Worm (Caenorhabditis elegans) whole organism, L1 larva: Measurements from ENCODE around the gene F36F12.3.

Experiments used
- C34B4.2 ChIP-seq: sonication (generic microtip); optimal IDR thresholded peaks from 2 replicates; lab custom pipeline; 2017; ENCODE audit warnings: mild to moderate bottlenecking, missing genetic modification characterization, missing compliant biosample characterization
- aly-2 ChIP-seq: fragments of 150-350 bp; optimal IDR thresholded peaks from 2 replicates; lab custom pipeline; 2014; ENCODE audit warnings: missing biosample characterization, missing genetic modification characterization
- ama-1 ChIP-seq: fragments of 150-350 bp; optimal IDR thresholded peaks from 2 replicates; lab custom pipeline; 2014
- blmp-1 ChIP-seq: fragments of 150-350 bp; optimal IDR thresholded peaks from 2 replicates; lab custom pipeline; 2014; ENCODE audit warnings: missing biosample characterization, missing genetic modification characterization
- ceh-82 ChIP-seq, 3 experiments: fragments of 150-350 bp in 1 of 3; sonication (generic microtip) in 2 of 3; optimal IDR thresholded peaks; 2 replicates each; lab custom pipeline; 2014 to 2017; ENCODE audit warnings: missing biosample characterization in 3 of 3, missing genetic modification characterization in 3 of 3
- ceh-90 ChIP-seq: sonication (generic microtip); optimal IDR thresholded peaks from 2 replicates; lab custom pipeline; 2016; ENCODE audit warnings: missing genetic modification characterization, missing compliant biosample characterization
- dpl-1 ChIP-seq, 3 experiments: fragments of 150-350 bp in 2 of 3; sonication (generic microtip) in 1 of 3; optimal IDR thresholded peaks; 2 replicates each; lab custom pipeline; 2014 to 2017; ENCODE audit warnings: missing biosample characterization in 3 of 3, missing genetic modification characterization in 3 of 3, missing genetic modification reagents in 3 of 3
- dsc-1 ChIP-seq: sonication (generic microtip); optimal IDR thresholded peaks from 2 replicates; lab custom pipeline; 2016; ENCODE audit warnings: mild to moderate bottlenecking, missing genetic modification characterization, missing compliant biosample characterization
- efl-1 ChIP-seq, 4 experiments: fragments of 150-350 bp; optimal IDR thresholded peaks in 3 of 4; peaks in 1 of 4; 1 replicate in 1 of 4; 2 replicates in 3 of 4; lab custom pipeline; 2014; ENCODE audit warnings: missing biosample characterization in 2 of 4, missing genetic modification characterization in 2 of 4, missing genetic modification reagents in 2 of 4
- egl-13 ChIP-seq: sonication (generic microtip); optimal IDR thresholded peaks from 2 replicates; lab custom pipeline; 2016; ENCODE audit warnings: missing genotype, missing genetic modification reagents, missing genetic modification characterization, missing compliant biosample characterization
- elt-3 ChIP-seq, 6 experiments: fragments of 150-350 bp in 1 of 6; sonication (generic microtip); optimal IDR thresholded peaks; 2 replicates each; lab custom pipeline; 2017 to 2018; ENCODE audit warnings: missing biosample characterization in 6 of 6, missing genetic modification characterization in 6 of 6, inconsistent platforms in 1 of 6
- fkh-4 ChIP-seq: sonication (generic microtip); optimal IDR thresholded peaks from 2 replicates; lab custom pipeline; 2016; ENCODE audit warnings: missing compliant biosample characterization, missing genetic modification characterization, borderline replicate concordance
- fkh-8 ChIP-seq: sonication (generic microtip); optimal IDR thresholded peaks from 2 replicates; lab custom pipeline; 2016; ENCODE audit warnings: mild to moderate bottlenecking, missing genetic modification characterization, missing compliant biosample characterization
- jun-1 ChIP-seq: fragments of 150-350 bp; optimal IDR thresholded peaks from 2 replicates; lab custom pipeline; 2014; ENCODE audit warnings: missing biosample characterization, missing genetic modification reagents, missing genetic modification characterization
- lin-13 ChIP-seq: fragments of 150-350 bp; optimal IDR thresholded peaks from 2 replicates; lab custom pipeline; 2014; ENCODE audit warnings: missing biosample characterization, missing genetic modification reagents, missing genetic modification characterization
- lin-14 ChIP-seq: fragments of 200-800 bp; sonication (Bioruptor generic); optimal IDR thresholded peaks from 2 replicates; lab custom pipeline; 2018; ENCODE audit warnings: mild to moderate bottlenecking, missing genetic modification characterization, moderate library complexity, missing compliant biosample characterization
- lin-39 ChIP-seq: fragments of 150-350 bp; optimal IDR thresholded peaks from 2 replicates; lab custom pipeline; 2014; ENCODE audit warnings: missing biosample characterization, missing genetic modification reagents, missing genetic modification characterization
- lsy-2 ChIP-seq, 2 experiments: fragments of 150-350 bp; optimal IDR thresholded peaks; 2 replicates each; lab custom pipeline; 2014; ENCODE audit warnings: missing biosample characterization in 2 of 2, missing genetic modification characterization in 2 of 2
- mep-1 ChIP-seq: fragments of 150-350 bp; optimal IDR thresholded peaks from 2 replicates; lab custom pipeline; 2014; ENCODE audit warnings: missing biosample characterization, missing genetic modification characterization
- nhr-11 ChIP-seq: fragments of 150-350 bp; optimal IDR thresholded peaks from 2 replicates; lab custom pipeline; 2014; ENCODE audit warnings: missing biosample characterization, missing genetic modification characterization
- nhr-20 ChIP-seq: sonication (generic microtip); optimal IDR thresholded peaks from 2 replicates; lab custom pipeline; 2016; ENCODE audit warnings: mild to moderate bottlenecking, missing genetic modification characterization, missing compliant biosample characterization
- nhr-71 ChIP-seq: sonication (generic microtip); optimal IDR thresholded peaks from 2 replicates; lab custom pipeline; 2016; ENCODE audit warnings: mild to moderate bottlenecking, missing genetic modification characterization, moderate library complexity, missing compliant biosample characterization
- nhr-84 ChIP-seq: sonication (generic microtip); optimal IDR thresholded peaks from 2 replicates; lab custom pipeline; 2017; ENCODE audit warnings: missing biosample characterization, missing genetic modification characterization
- nhr-85 ChIP-seq: sonication (generic microtip); peaks from one replicate; lab custom pipeline; 2016; ENCODE audit warnings: missing genetic modification characterization, inconsistent platforms, missing compliant biosample characterization
- rnt-1 ChIP-seq: sonication (generic microtip); optimal IDR thresholded peaks from 2 replicates; lab custom pipeline; 2016; ENCODE audit warnings: mild to moderate bottlenecking, missing genetic modification characterization, moderate library complexity, missing compliant biosample characterization
- skn-1 ChIP-seq: fragments of 150-350 bp; optimal IDR thresholded peaks from 2 replicates; lab custom pipeline; 2014; ENCODE audit warnings: missing biosample characterization, missing genetic modification characterization
- snpc-4 ChIP-seq: fragments of 150-350 bp; optimal IDR thresholded peaks from 2 replicates; lab custom pipeline; 2014; ENCODE audit warnings: missing biosample characterization, missing genetic modification characterization
- snu-23 ChIP-seq: sonication (generic microtip); optimal IDR thresholded peaks from 2 replicates; lab custom pipeline; 2016; ENCODE audit warnings: missing genetic modification characterization, missing compliant biosample characterization
- sptf-1 ChIP-seq: fragments of 150-350 bp; optimal IDR thresholded peaks from 2 replicates; lab custom pipeline; 2014; ENCODE audit warnings: missing biosample characterization, missing genetic modification characterization
- tlp-1 ChIP-seq: fragments of 150-350 bp; optimal IDR thresholded peaks from 2 replicates; lab custom pipeline; 2014; ENCODE audit warnings: missing biosample characterization, missing genetic modification characterization
- unc-130 ChIP-seq: fragments of 150-350 bp; optimal IDR thresholded peaks from 2 replicates; lab custom pipeline; 2017; ENCODE audit warnings: missing biosample characterization, missing genetic modification characterization, inconsistent platforms
- unc-62 ChIP-seq: fragments of 150-350 bp; optimal IDR thresholded peaks from 2 replicates; lab custom pipeline; 2014; ENCODE audit warnings: missing biosample characterization, missing genetic modification reagents, missing genetic modification characterization
- unc-98 ChIP-seq: fragments of 200-800 bp; sonication (Bioruptor generic); IDR thresholded peaks from 2 replicates; pipeline ENCODE4 v1.3.6; 2022; ENCODE audit warnings: missing genetic modification characterization, missing compliant biosample characterization

F36F12.3 gene

DNA sequence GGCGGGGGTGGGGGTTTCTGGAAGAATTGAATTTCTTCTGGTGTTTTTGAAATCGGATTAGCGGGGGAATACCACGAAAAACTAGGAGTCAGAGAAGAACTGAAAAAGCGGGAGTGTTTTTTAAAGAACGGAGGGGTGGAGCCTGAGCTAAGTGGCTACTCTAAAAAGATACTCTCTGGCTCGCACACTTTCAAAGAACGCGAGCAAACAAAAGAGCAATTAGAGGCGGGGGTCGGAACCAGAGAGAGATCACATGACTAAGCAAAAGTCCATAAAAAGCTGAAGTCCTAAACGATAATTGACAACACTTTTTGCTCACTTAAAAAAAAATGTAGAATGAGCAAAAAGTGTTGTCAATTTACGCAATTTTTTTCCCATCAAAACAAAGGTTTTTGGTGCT, 48.7 kb downstream of the F36F12.3 start (continued):
- TF ChIP-seq jun-1 (tag; lab: Kevin White, UChicago) (no peak), mep-1 (tag; lab: Kevin White, UChicago) (no peak), nhr-11 (tag; lab: Kevin White, UChicago) (no peak), unc-98 (GFP tag; lab: Robert Waterston, UW) (no peak), rnt-1 (tag; lab: Kevin White, UChicago) (peak; percentile 10), dsc-1 (tag; lab: Kevin White, UChicago) (peak; percentile 12), unc-130 (no peak), elt-3 (tag; optimal IDR thresholded peaks at IDR 0.05; lab: Kevin White, UChicago) (no peak), nhr-71 (tag; lab: Kevin White, UChicago) (peak; percentile 51)

DNA sequence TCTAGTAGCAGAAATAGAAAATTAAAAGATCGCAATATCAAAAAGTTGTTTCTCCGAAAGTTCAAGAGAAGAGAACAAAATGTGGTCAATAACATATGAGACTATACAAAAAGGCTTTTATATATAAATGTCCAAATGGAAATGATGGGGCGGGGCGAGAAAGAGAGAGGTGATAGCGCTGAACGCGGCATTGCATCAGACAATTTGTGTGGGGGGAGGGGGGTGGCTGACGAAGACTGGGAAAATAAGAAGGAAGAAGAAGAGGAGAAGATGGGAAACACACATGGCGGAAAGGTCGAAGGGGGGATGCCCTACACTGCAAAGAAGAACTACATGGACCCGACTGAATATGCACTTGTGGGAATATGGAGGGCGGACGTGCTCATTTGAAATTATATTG, 49.7 kb downstream of the F36F12.3 start:
- no peak for TF ChIP-seq lin-13
- no peak for TF ChIP-seq lin-39
- TF ChIP-seq dpl-1 (GFP tag; optimal IDR thresholded peaks at IDR 0.05; lab: Kevin White, UChicago) = no peak
- TF ChIP-seq nhr-85 = peak; percentile 72
- TF ChIP-seq nhr-20 = peak; percentile 1
- TF ChIP-seq C34B4.2 (tag; lab: Kevin White, UChicago) = no peak
- peak; percentile 19 for TF ChIP-seq mep-1 (tag; lab: Kevin White, UChicago)
- TF ChIP-seq ceh-82 (tag; optimal IDR thresholded peaks at IDR 0.05; lab: Kevin White, UChicago) = peak in 1 of 3 experiments; percentile 42
- peak; percentile 7 for TF ChIP-seq snu-23
- peak; percentile 56 for TF ChIP-seq jun-1 (tag; lab: Kevin White, UChicago)
- TF ChIP-seq fkh-4 (tag; lab: Kevin White, UChicago) = no peak
- TF ChIP-seq fkh-8 (tag; lab: Kevin White, UChicago) = peak; percentile 34
- TF ChIP-seq unc-62 (GFP tag; lab: Kevin White, UChicago) = no peak
- TF ChIP-seq nhr-71 (tag; lab: Kevin White, UChicago) = peak; percentile 31
- no peak for TF ChIP-seq egl-13 (tag; lab: Kevin White, UChicago)
- peak in 1 of 2 experiments; percentile 44 for TF ChIP-seq lsy-2 (tag; optimal IDR thresholded peaks at IDR 0.05; lab: Kevin White, UChicago)
- peak; percentile 98 for TF ChIP-seq lin-14
- peak; percentile 48 for TF ChIP-seq blmp-1 (tag; lab: Kevin White, UChicago)
- TF ChIP-seq tlp-1 (tag; lab: Kevin White, UChicago) = no peak
- peak; percentile 62 for TF ChIP-seq rnt-1 (tag; lab: Kevin White, UChicago)
- peak; percentile 4 to 17 for TF ChIP-seq efl-1 (optimal IDR thresholded peaks at IDR 0.05; lab: Kevin White, UChicago)
- no peak for TF ChIP-seq efl-1 (GFP tag; optimal IDR thresholded peaks at IDR 0.05 in 1 of 2; lab: Kevin White, UChicago)
- no peak for TF ChIP-seq ceh-90 (tag; lab: Kevin White, UChicago)
- TF ChIP-seq skn-1 = peak; percentile 23
- TF ChIP-seq, all 84 proteins: peak for 14

DNA sequence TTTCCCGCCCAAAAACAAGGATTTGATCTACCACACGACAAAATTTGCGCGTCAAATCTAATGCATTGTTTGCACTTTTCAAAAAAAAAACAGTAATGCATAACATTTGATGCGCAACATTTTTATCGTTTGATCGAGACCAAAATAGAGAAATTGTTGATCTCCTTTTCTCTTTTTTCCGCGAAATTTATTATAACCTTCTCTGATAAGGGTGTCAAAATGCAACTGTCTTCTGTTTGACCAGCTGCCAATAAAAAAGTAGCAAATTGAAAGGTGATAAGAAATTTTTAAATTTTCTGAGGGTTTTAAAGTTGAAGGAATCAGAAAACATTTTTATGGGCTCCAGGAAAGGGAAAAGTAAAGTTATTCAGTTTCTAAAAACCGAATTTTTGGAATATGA, 51.4 kb downstream of the F36F12.3 start:
- TF ChIP-seq blmp-1 (tag; lab: Kevin White, UChicago) = peak; percentile 66
- TF ChIP-seq sptf-1 (tag; lab: Kevin White, UChicago) = no peak
- TF ChIP-seq nhr-20 = peak; percentile 12

DNA sequence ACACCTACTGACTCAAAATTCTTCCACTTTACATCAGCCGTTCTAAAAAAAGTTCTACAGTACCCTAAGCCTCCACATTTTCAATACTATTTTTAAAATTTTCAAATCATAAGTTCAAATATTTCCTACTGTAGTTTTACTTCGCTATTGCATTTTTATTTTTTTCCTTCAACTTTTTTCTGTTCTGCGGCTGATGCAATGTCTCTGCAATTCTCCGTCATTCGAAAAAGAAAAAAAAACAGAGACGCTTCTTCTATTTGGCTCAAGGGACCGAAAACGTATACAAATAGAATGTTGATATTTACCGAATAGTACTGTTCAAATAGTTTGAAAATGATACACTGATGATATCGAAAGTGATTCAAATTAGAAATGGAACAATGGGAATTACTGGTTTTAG, 52.7 kb downstream of the F36F12.3 start:
- TF ChIP-seq nhr-84 (no peak), snpc-4 (tag; lab: Kevin White, UChicago) (no peak), lsy-2 (tag; optimal IDR thresholded peaks at IDR 0.05; lab: Kevin White, UChicago) (peak in 1 of 2 experiments; percentile 71), aly-2 (tag; lab: Kevin White, UChicago) (no peak), rnt-1 (tag; lab: Kevin White, UChicago) (peak; percentile 67), ama-1 (lab: Kevin White, UChicago) (no peak)
